Worm (Caenorhabditis elegans): ENCODE results near the gene F38H4.3.

- no peak for TF ChIP-seq tbx-37 (GFP tag; conservative IDR thresholded peaks at IDR 0.05)
- TF ChIP-seq F13C5.2 (tag; optimal IDR thresholded peaks at IDR 0.05): no peak
Observed at ce11 chrIV:11883478-11883877, 41.3 kb downstream of the F38H4.3 start.

All from whole organism, early embryonic.